Worm (Caenorhabditis elegans) whole organism, late embryonic: ENCODE results near the gene B0244.9.

ENCODE experiments used
- ama-1 ChIP-seq: fragments of 150-350 bp; optimal IDR thresholded peaks from 2 replicates; lab custom pipeline; 2014
- dmd-4 ChIP-seq: sonication (generic microtip); optimal IDR thresholded peaks from 2 replicates; lab custom pipeline; 2016; ENCODE audit warnings: borderline replicate concordance, missing genetic modification characterization, missing compliant biosample characterization
- elt-2 ChIP-seq: sonication (generic microtip); optimal IDR thresholded peaks from 2 replicates; lab custom pipeline; 2016; ENCODE audit warnings: missing genetic modification reagents, missing genetic modification characterization, missing compliant biosample characterization
- pqm-1 ChIP-seq: sonication (generic microtip); optimal IDR thresholded peaks from 2 replicates; lab custom pipeline; 2016; ENCODE audit warnings: missing genetic modification characterization, missing compliant biosample characterization
- unc-55 ChIP-seq: sonication (generic microtip); optimal IDR thresholded peaks from 2 replicates; lab custom pipeline; 2017; ENCODE audit warnings: missing biosample characterization, missing genetic modification reagents, missing genetic modification characterization
- zip-5 ChIP-seq: sonication (generic microtip); optimal IDR thresholded peaks from 2 replicates; lab custom pipeline; 2016; ENCODE audit warnings: missing genetic modification characterization, missing compliant biosample characterization

DNA sequence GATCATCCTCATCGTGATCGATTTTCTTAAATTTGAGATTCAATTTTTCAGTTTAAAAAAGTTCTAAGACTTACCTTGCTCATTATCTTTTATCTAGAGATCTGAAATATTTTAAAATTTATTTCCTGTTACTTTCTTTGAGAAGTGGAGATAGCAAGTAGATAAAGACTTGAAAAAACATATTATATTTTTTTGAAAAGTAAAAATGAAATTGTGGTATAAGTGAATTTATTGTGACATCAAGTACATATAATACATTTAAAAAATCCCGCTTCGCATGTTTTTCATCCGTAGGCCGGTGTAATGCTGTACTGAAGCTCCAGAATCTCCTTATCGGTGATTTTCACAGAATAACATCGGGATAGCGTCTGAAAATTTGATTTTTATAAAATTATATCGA is 33.6 kb downstream of the B0244.9 start, which contains the start of gene B0336.7:
- TF ChIP-seq zip-5 (tag; lab: Kevin White, UChicago): no peak
- TF ChIP-seq dmd-4: no peak
- no peak for TF ChIP-seq ama-1 (lab: Kevin White, UChicago)
- no peak for TF ChIP-seq unc-55 (GFP tag; lab: Kevin White, UChicago)
- no peak for TF ChIP-seq elt-2 (tag; lab: Kevin White, UChicago)
- TF ChIP-seq pqm-1 (tag; lab: Kevin White, UChicago): no peak
